Worm (Caenorhabditis elegans) whole organism, young adult: ENCODE data around the gene F56A11.6.

Experiments used
- D2030.7 ChIP-seq: fragments of 200-800 bp; sonication (Bioruptor generic); IDR thresholded peaks from 2 replicates; pipeline ENCODE4 v1.3.6; 2022; ENCODE audit warnings: missing genetic modification reagents, missing genetic modification characterization, missing compliant biosample characterization
- F10E7.11 ChIP-seq: sonication (generic microtip); optimal IDR thresholded peaks from 2 replicates; lab custom pipeline; 2017; ENCODE audit warnings: mild to moderate bottlenecking, missing genetic modification characterization, moderate library complexity, missing compliant biosample characterization
- F22D6.2 ChIP-seq: sonication (generic microtip); optimal IDR thresholded peaks from 2 replicates; lab custom pipeline; 2016; ENCODE audit warnings: mild to moderate bottlenecking, missing genetic modification characterization, missing compliant biosample characterization
- F55B11.4 ChIP-seq: sonication (generic microtip); optimal IDR thresholded peaks from 2 replicates; lab custom pipeline; 2016; ENCODE audit warnings: missing compliant biosample characterization, missing genetic modification characterization, borderline replicate concordance; ENCODE audit not compliant: insufficient read depth
- Y53F4B.3 ChIP-seq: fragments of 200-800 bp; sonication (Bioruptor generic); IDR thresholded peaks from 2 replicates; pipeline ENCODE4 v1.3.6; 2022; ENCODE audit warnings: missing genetic modification reagents, missing genetic modification characterization, missing compliant biosample characterization
- attf-3 ChIP-seq: fragments of 200-800 bp; sonication (Bioruptor generic); conservative IDR thresholded peaks from 2 replicates; pipeline ENCODE4 v1.3.6; 2022; ENCODE audit warnings: missing genetic modification reagents, missing genetic modification characterization, missing compliant biosample characterization
- cebp-1 ChIP-seq, 2 experiments: fragments of 200-800 bp in 1 of 2; sonication (Bioruptor generic) in 1 of 2; sonication (generic microtip) in 1 of 2; IDR thresholded peaks in 1 of 2; optimal IDR thresholded peaks in 1 of 2; 2 replicates each; pipeline versions ENCODE4 v1.3.6 to Lab custom; 2017 to 2022; ENCODE audit warnings: missing compliant biosample characterization in 2 of 2, missing genetic modification characterization in 2 of 2, mild to moderate bottlenecking in 1 of 2, missing genetic modification reagents in 1 of 2, moderate library complexity in 1 of 2
- cebp-2 ChIP-seq: fragments of 200-800 bp; sonication (Bioruptor generic); IDR thresholded peaks from 2 replicates; pipeline ENCODE4 v1.3.6; 2022; ENCODE audit warnings: missing genetic modification characterization, missing compliant biosample characterization
- ceh-100 ChIP-seq: fragments of 200-800 bp; sonication (Bioruptor generic); IDR thresholded peaks from 2 replicates; pipeline ENCODE4 v1.3.6; 2022; ENCODE audit warnings: missing genetic modification reagents, missing genetic modification characterization, missing compliant biosample characterization
- ceh-27 ChIP-seq: fragments of 200-800 bp; sonication (Bioruptor generic); optimal IDR thresholded peaks from 2 replicates; lab custom pipeline; 2018; ENCODE audit warnings: mild to moderate bottlenecking, missing genetic modification characterization, moderate library complexity, missing compliant biosample characterization
- ceh-79 ChIP-seq: sonication (generic microtip); optimal IDR thresholded peaks from 2 replicates; lab custom pipeline; 2017; ENCODE audit warnings: mild to moderate bottlenecking, missing genetic modification characterization, missing compliant biosample characterization
- dpl-1 ChIP-seq: fragments of 150-350 bp; optimal IDR thresholded peaks from 2 replicates; lab custom pipeline; 2014; ENCODE audit warnings: missing biosample characterization, missing genetic modification reagents, missing genetic modification characterization
- efl-1 ChIP-seq: fragments of 150-350 bp; optimal IDR thresholded peaks from 2 replicates; lab custom pipeline; 2014; ENCODE audit warnings: missing biosample characterization, missing genetic modification reagents, missing genetic modification characterization
- egrh-3 ChIP-seq: fragments of 200-800 bp; sonication (Bioruptor generic); IDR thresholded peaks from 2 replicates; pipeline ENCODE4 v1.3.6; 2022; ENCODE audit warnings: missing genetic modification reagents, missing genetic modification characterization, missing compliant biosample characterization
- ets-4 ChIP-seq: fragments of 200-800 bp; sonication (Bioruptor generic); optimal IDR thresholded peaks from 2 replicates; lab custom pipeline; 2018; ENCODE audit warnings: mild to moderate bottlenecking, missing genetic modification characterization, missing compliant biosample characterization
- fkh-3 ChIP-seq: sonication (generic microtip); optimal IDR thresholded peaks from 2 replicates; lab custom pipeline; 2016; ENCODE audit warnings: mild to moderate bottlenecking, missing genetic modification characterization, missing compliant biosample characterization
- let-607 ChIP-seq, 2 experiments: fragments of 200-800 bp in 1 of 2; sonication (Bioruptor generic) in 1 of 2; sonication (generic microtip) in 1 of 2; optimal IDR thresholded peaks; 2 replicates each; lab custom pipeline; 2016 to 2018; ENCODE audit warnings: mild to moderate bottlenecking in 2 of 2, missing compliant biosample characterization in 2 of 2, missing genetic modification characterization in 2 of 2, moderate library complexity in 2 of 2, missing genotype in 1 of 2
- madf-10 ChIP-seq: sonication (generic microtip); optimal IDR thresholded peaks from 2 replicates; lab custom pipeline; 2016; ENCODE audit warnings: mild to moderate bottlenecking, missing genetic modification characterization, missing compliant biosample characterization
- mes-4 ChIP-seq: sonication (generic microtip); optimal IDR thresholded peaks from 2 replicates; lab custom pipeline; 2016; ENCODE audit warnings: missing genotype, missing genetic modification characterization, missing compliant biosample characterization
- nhr-80 ChIP-seq: sonication (generic microtip); optimal IDR thresholded peaks from 2 replicates; lab custom pipeline; 2016; ENCODE audit warnings: missing genetic modification characterization, missing compliant biosample characterization
- nhr-90 ChIP-seq: sonication (generic microtip); optimal IDR thresholded peaks from 2 replicates; lab custom pipeline; 2016; ENCODE audit warnings: missing genotype, mild to moderate bottlenecking, missing genetic modification characterization, missing compliant biosample characterization
- sdz-38 ChIP-seq: sonication (generic microtip); optimal IDR thresholded peaks from 2 replicates; lab custom pipeline; 2016; ENCODE audit warnings: missing genotype, missing genetic modification characterization, missing compliant biosample characterization
- sea-2 ChIP-seq: fragments of 200-800 bp; sonication (Bioruptor generic); IDR thresholded peaks from 2 replicates; pipeline ENCODE4 v1.3.6; 2022; ENCODE audit warnings: missing genetic modification characterization, missing compliant biosample characterization
- snpc-1.3 ChIP-seq: sonication (generic microtip); optimal IDR thresholded peaks from 2 replicates; lab custom pipeline; 2017; ENCODE audit warnings: missing genetic modification characterization, mild to moderate bottlenecking, missing compliant biosample characterization, antibody characterized with exemption, moderate library complexity, missing genotype, missing genetic modification reagents; ENCODE audit not compliant: insufficient read depth
- zfh-2 ChIP-seq: fragments of 200-800 bp; sonication (Bioruptor generic); conservative IDR thresholded peaks from 2 replicates; pipeline ENCODE4 v1.3.6; 2022; ENCODE audit warnings: missing genetic modification reagents, missing genetic modification characterization, missing compliant biosample characterization
- ztf-22 ChIP-seq: fragments of 200-800 bp; sonication (Bioruptor generic); optimal IDR thresholded peaks from 2 replicates; lab custom pipeline; 2018; ENCODE audit warnings: mild to moderate bottlenecking, missing genetic modification characterization, moderate library complexity, missing compliant biosample characterization
- ztf-6 ChIP-seq: fragments of 200-800 bp; sonication (Bioruptor generic); IDR thresholded peaks from 2 replicates; pipeline ENCODE4 v1.3.6; 2022; ENCODE audit warnings: missing genetic modification reagents, missing genetic modification characterization, missing compliant biosample characterization

Gene F56A11.6

ce11 chrIV:558735-559284, 23.2 kb downstream of the F56A11.6 start, which contains the start of gene efn-4:
efn-4 (plus strand) TSS chrIV:559234.
- no peak for TF ChIP-seq ztf-22 (GFP tag; lab: Kevin White, UChicago)
- TF ChIP-seq zfh-2, result peak; percentile 69
- TF ChIP-seq egrh-3 (GFP tag; lab: Robert Waterston, UW), result peak; percentile 31; the same call in 1 of the 2 replicates

DNA sequence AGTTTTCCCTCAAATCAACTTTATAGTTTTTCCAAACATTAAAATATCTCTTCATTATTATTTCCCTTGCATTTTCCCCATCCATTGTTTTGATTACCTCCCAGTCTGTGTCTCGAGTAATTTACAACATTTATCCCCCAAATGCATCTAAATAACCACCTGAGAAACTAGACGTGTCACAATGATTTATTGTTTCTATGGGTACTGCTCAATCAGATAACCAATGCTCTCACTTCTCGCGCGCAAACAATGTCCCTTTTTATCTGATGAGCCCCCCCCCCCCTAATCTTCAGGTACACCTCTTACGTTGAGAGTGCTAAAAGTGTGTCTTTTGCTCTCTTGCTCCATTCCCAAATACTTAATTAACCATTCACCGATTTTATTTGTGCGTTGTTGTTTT, 28.0 kb downstream of the F56A11.6 start:
- TF ChIP-seq mes-4 (tag; lab: Kevin White, UChicago) (no peak), madf-10 (tag; lab: Kevin White, UChicago) (no peak)

ce11 chrIV:551923-552322, 30.1 kb downstream of the F56A11.6 start:
- no peak for TF ChIP-seq efl-1
- TF ChIP-seq ztf-22 (GFP tag; lab: Kevin White, UChicago), result peak; percentile 66
- TF ChIP-seq ets-4 (GFP tag; lab: Kevin White, UChicago), result peak; percentile 83
- TF ChIP-seq sea-2 (GFP tag; lab: Robert Waterston, UW), result no peak
- TF ChIP-seq nhr-80 (tag; lab: Kevin White, UChicago), result peak; percentile 93
- peak in 1 of 2 experiments; percentile 4 for TF ChIP-seq let-607 (tag; optimal IDR thresholded peaks at IDR 0.05; lab: Kevin White, UChicago)
- no peak for TF ChIP-seq ceh-100 (GFP tag; lab: Robert Waterston, UW)
- no peak for TF ChIP-seq F55B11.4 (tag; lab: Kevin White, UChicago)
- no peak for TF ChIP-seq ztf-6

ce11 chrIV:548000-548399, 34.0 kb downstream of the F56A11.6 start, which contains the start of gene F56A11.4:
F56A11.4 (plus strand) TSS chrIV:548300.
- no peak for TF ChIP-seq cebp-2 (GFP tag; lab: Robert Waterston, UW)
- no peak for TF ChIP-seq ceh-27 (GFP tag; lab: Kevin White, UChicago)
- no peak for TF ChIP-seq ceh-79
- TF ChIP-seq cebp-1 (GFP tag; IDR thresholded peaks at IDR 0.05; lab: Robert Waterston, UW), result no peak
- no peak for TF ChIP-seq cebp-1 (tag; optimal IDR thresholded peaks at IDR 0.05; lab: Kevin White, UChicago)
- TF ChIP-seq Y53F4B.3, result no peak
- no peak for TF ChIP-seq nhr-90 (tag; lab: Kevin White, UChicago)
- TF ChIP-seq snpc-1.3 (tag; lab: Kevin White, UChicago), result no peak
- TF ChIP-seq sea-2 (GFP tag; lab: Robert Waterston, UW), result no peak

ce11 chrIV:545852-546251, 36.2 kb downstream of the F56A11.6 start:
- TF ChIP-seq F22D6.2 (tag; lab: Kevin White, UChicago) (no peak), dpl-1 (GFP tag; lab: Kevin White, UChicago) (no peak), sdz-38 (tag; lab: Kevin White, UChicago) (no peak), zfh-2 (no peak), ceh-100 (GFP tag; lab: Robert Waterston, UW) (no peak), attf-3 (GFP tag; lab: Robert Waterston, UW) (no peak), F10E7.11 (tag; lab: Kevin White, UChicago) (no peak)
- TF ChIP-seq, all 124 proteins: peak for 0

- TF ChIP-seq D2030.7 (GFP tag; lab: Robert Waterston, UW) (no peak), fkh-3 (tag; lab: Kevin White, UChicago) (no peak)
These were observed 50.2 kb downstream of the F56A11.6 start, which contains the start of gene glt-7 for ce11 chrIV:531835-532234. glt-7 (plus strand) TSS chrIV:532135.
